Fruit fly (Drosophila melanogaster): ENCODE measurements around the gene Cat.
A peak's percentile ranks its signal among the peaks of the same experiment; 100 is the strongest.

dm6 chr3L:18813963-18814647, 8.3 kb upstream of the Cat start:
- TF ChIP-seq CG15710 (tag; optimal IDR thresholded peaks at IDR 0.05) (peak; percentile 42), CG4496 (GFP tag; IDR thresholded peaks at IDR 0.05) (peak; percentile 82; the same call in 2 of the 3 replicates), D1 (tag; optimal IDR thresholded peaks at IDR 0.05) (no peak), CG34367 (tag; optimal IDR thresholded peaks at IDR 0.05) (peak; percentile 62), Ets98B (GFP tag; IDR thresholded peaks at IDR 0.05) (peak; percentile 78), CG12605 (GFP tag; IDR thresholded peaks at IDR 0.05) (peak; percentile 59; the same call in 1 of the 2 replicates), CG8301 (tag; optimal IDR thresholded peaks at IDR 0.05) (peak; percentile 80), CG13204 (GFP tag; optimal IDR thresholded peaks at IDR 0.05) (peak; percentile 83), EcR (GFP tag; optimal IDR thresholded peaks at IDR 0.05) (peak; percentile 91), Pif1A (GFP tag; optimal IDR thresholded peaks at IDR 0.05) (peak; percentile 80), fd96Ca (GFP tag; IDR thresholded peaks at IDR 0.05) (no peak)
